Worm (Caenorhabditis elegans) whole organism, L1 larva: ENCODE measurements around the gene C09H5.7.

Experiments used
- C04F5.9 ChIP-seq: sonication (generic microtip); optimal IDR thresholded peaks from 2 replicates; lab custom pipeline; 2016; ENCODE audit warnings: missing genetic modification characterization, missing compliant biosample characterization
- C34B4.2 ChIP-seq: sonication (generic microtip); optimal IDR thresholded peaks from 2 replicates; lab custom pipeline; 2017; ENCODE audit warnings: mild to moderate bottlenecking, missing genetic modification characterization, missing compliant biosample characterization
- Y116A8C.19 ChIP-seq: sonication (generic microtip); optimal IDR thresholded peaks from 2 replicates; lab custom pipeline; 2016; ENCODE audit warnings: missing compliant biosample characterization, missing genetic modification characterization, borderline replicate concordance
- aha-1 ChIP-seq: fragments of 150-350 bp; optimal IDR thresholded peaks from 2 replicates; lab custom pipeline; 2014; ENCODE audit warnings: missing biosample characterization, missing genetic modification characterization
- alr-1 ChIP-seq: fragments of 200-800 bp; sonication (Bioruptor generic); optimal IDR thresholded peaks from 2 replicates; lab custom pipeline; 2018; ENCODE audit warnings: borderline replicate concordance, mild to moderate bottlenecking, missing genetic modification characterization, missing compliant biosample characterization
- ceh-63 ChIP-seq: fragments of 200-800 bp; sonication (Bioruptor generic); optimal IDR thresholded peaks from 2 replicates; lab custom pipeline; 2018; ENCODE audit warnings: mild to moderate bottlenecking, missing genetic modification characterization, missing compliant biosample characterization
- ceh-82 ChIP-seq, 3 experiments: fragments of 150-350 bp in 1 of 3; sonication (generic microtip) in 2 of 3; optimal IDR thresholded peaks; 2 replicates each; lab custom pipeline; 2014 to 2017; ENCODE audit warnings: missing biosample characterization in 3 of 3, missing genetic modification characterization in 3 of 3
- ceh-88 ChIP-seq: fragments of 200-800 bp; sonication (Bioruptor generic); IDR thresholded peaks from 2 replicates; pipeline ENCODE4 v1.3.6; 2022; ENCODE audit warnings: missing genetic modification characterization, missing compliant biosample characterization
- efl-3 ChIP-seq: fragments of 200-800 bp; sonication (Bioruptor generic); optimal IDR thresholded peaks from 2 replicates; lab custom pipeline; 2018; ENCODE audit warnings: mild to moderate bottlenecking, missing genetic modification characterization, missing compliant biosample characterization
- egl-27 ChIP-seq, 2 experiments: fragments of 150-350 bp in 1 of 2; sonication (generic microtip); optimal IDR thresholded peaks; 3 replicates each; lab custom pipeline; 2017 to 2018; ENCODE audit warnings: missing biosample characterization in 2 of 2, missing genetic modification characterization in 2 of 2, missing genetic modification reagents in 2 of 2
- elt-2 ChIP-seq: sonication (generic microtip); optimal IDR thresholded peaks from 2 replicates; lab custom pipeline; 2016; ENCODE audit warnings: missing genetic modification characterization, mild to moderate bottlenecking, inconsistent platforms, missing compliant biosample characterization, missing genetic modification reagents
- elt-3 ChIP-seq, 6 experiments: fragments of 150-350 bp in 1 of 6; sonication (generic microtip); optimal IDR thresholded peaks; 2 replicates each; lab custom pipeline; 2017 to 2018; ENCODE audit warnings: missing biosample characterization in 6 of 6, missing genetic modification characterization in 6 of 6, inconsistent platforms in 1 of 6
- fkh-8 ChIP-seq: sonication (generic microtip); optimal IDR thresholded peaks from 2 replicates; lab custom pipeline; 2016; ENCODE audit warnings: mild to moderate bottlenecking, missing genetic modification characterization, missing compliant biosample characterization
- fos-1 ChIP-seq: fragments of 150-350 bp; optimal IDR thresholded peaks from 2 replicates; lab custom pipeline; 2014; ENCODE audit warnings: missing biosample characterization, missing genetic modification characterization
- hlh-4 ChIP-seq: sonication (generic microtip); optimal IDR thresholded peaks from 2 replicates; lab custom pipeline; 2016; ENCODE audit warnings: mild to moderate bottlenecking, missing genetic modification characterization, missing compliant biosample characterization
- irx-1 ChIP-seq: sonication (generic microtip); optimal IDR thresholded peaks from 2 replicates; lab custom pipeline; 2016; ENCODE audit warnings: missing genetic modification characterization, missing compliant biosample characterization
- isw-1 ChIP-seq: fragments of 200-800 bp; sonication (Bioruptor generic); IDR thresholded peaks from 2 replicates; pipeline ENCODE4 v1.3.6; 2022; ENCODE audit warnings: missing genetic modification characterization, missing compliant biosample characterization
- jun-1 ChIP-seq: fragments of 150-350 bp; optimal IDR thresholded peaks from 2 replicates; lab custom pipeline; 2014; ENCODE audit warnings: missing biosample characterization, missing genetic modification reagents, missing genetic modification characterization
- lin-13 ChIP-seq: fragments of 150-350 bp; optimal IDR thresholded peaks from 2 replicates; lab custom pipeline; 2014; ENCODE audit warnings: missing biosample characterization, missing genetic modification reagents, missing genetic modification characterization
- lin-39 ChIP-seq: fragments of 150-350 bp; optimal IDR thresholded peaks from 2 replicates; lab custom pipeline; 2014; ENCODE audit warnings: missing biosample characterization, missing genetic modification reagents, missing genetic modification characterization
- lsy-2 ChIP-seq, 2 experiments: fragments of 150-350 bp; optimal IDR thresholded peaks; 2 replicates each; lab custom pipeline; 2014; ENCODE audit warnings: missing biosample characterization in 2 of 2, missing genetic modification characterization in 2 of 2
- mef-2 ChIP-seq: fragments of 150-350 bp; optimal IDR thresholded peaks from 2 replicates; lab custom pipeline; 2014; ENCODE audit warnings: missing biosample characterization, missing genetic modification characterization
- nhr-11 ChIP-seq: fragments of 150-350 bp; optimal IDR thresholded peaks from 2 replicates; lab custom pipeline; 2014; ENCODE audit warnings: missing biosample characterization, missing genetic modification characterization
- nhr-19 ChIP-seq: fragments of 200-800 bp; sonication (Bioruptor generic); conservative IDR thresholded peaks from 2 replicates; pipeline ENCODE4 v1.3.6; 2022; ENCODE audit warnings: missing genetic modification characterization, missing compliant biosample characterization
- nhr-237 ChIP-seq: fragments of 150-350 bp; optimal IDR thresholded peaks from 2 replicates; lab custom pipeline; 2014; ENCODE audit warnings: missing biosample characterization, missing genetic modification characterization
- nhr-28 ChIP-seq: fragments of 150-350 bp; optimal IDR thresholded peaks from 2 replicates; lab custom pipeline; 2014; ENCODE audit warnings: missing biosample characterization, missing genetic modification characterization
- nhr-76 ChIP-seq: sonication (generic microtip); optimal IDR thresholded peaks from 2 replicates; lab custom pipeline; 2017; ENCODE audit warnings: missing biosample characterization, missing genetic modification characterization
- nhr-77 ChIP-seq: fragments of 150-350 bp; optimal IDR thresholded peaks from 2 replicates; lab custom pipeline; 2014; ENCODE audit warnings: missing biosample characterization, missing genetic modification characterization
- nhr-85 ChIP-seq: sonication (generic microtip); peaks from one replicate; lab custom pipeline; 2016; ENCODE audit warnings: missing genetic modification characterization, inconsistent platforms, missing compliant biosample characterization
- nhr-90 ChIP-seq: sonication (generic microtip); optimal IDR thresholded peaks from 2 replicates; lab custom pipeline; 2016; ENCODE audit warnings: mild to moderate bottlenecking, missing genetic modification characterization, missing compliant biosample characterization; ENCODE audit not compliant: poor library complexity
- pqm-1 ChIP-seq: sonication (generic microtip); optimal IDR thresholded peaks from 3 replicates; lab custom pipeline; 2017; ENCODE audit warnings: missing biosample characterization, missing genetic modification characterization
- snpc-4 ChIP-seq: fragments of 150-350 bp; optimal IDR thresholded peaks from 2 replicates; lab custom pipeline; 2014; ENCODE audit warnings: missing biosample characterization, missing genetic modification characterization
- snu-23 ChIP-seq: sonication (generic microtip); optimal IDR thresholded peaks from 2 replicates; lab custom pipeline; 2016; ENCODE audit warnings: missing genetic modification characterization, missing compliant biosample characterization
- swsn-7 ChIP-seq: sonication (generic microtip); optimal IDR thresholded peaks from 2 replicates; lab custom pipeline; 2016; ENCODE audit warnings: missing genetic modification characterization, missing compliant biosample characterization
- tbx-2 ChIP-seq: sonication (generic microtip); optimal IDR thresholded peaks from 2 replicates; lab custom pipeline; 2016; ENCODE audit warnings: missing genetic modification characterization, missing compliant biosample characterization
- unc-30 ChIP-seq: sonication (generic microtip); optimal IDR thresholded peaks from 2 replicates; lab custom pipeline; 2017; ENCODE audit warnings: missing biosample characterization, missing genetic modification characterization

The C09H5.7 gene

DNA sequence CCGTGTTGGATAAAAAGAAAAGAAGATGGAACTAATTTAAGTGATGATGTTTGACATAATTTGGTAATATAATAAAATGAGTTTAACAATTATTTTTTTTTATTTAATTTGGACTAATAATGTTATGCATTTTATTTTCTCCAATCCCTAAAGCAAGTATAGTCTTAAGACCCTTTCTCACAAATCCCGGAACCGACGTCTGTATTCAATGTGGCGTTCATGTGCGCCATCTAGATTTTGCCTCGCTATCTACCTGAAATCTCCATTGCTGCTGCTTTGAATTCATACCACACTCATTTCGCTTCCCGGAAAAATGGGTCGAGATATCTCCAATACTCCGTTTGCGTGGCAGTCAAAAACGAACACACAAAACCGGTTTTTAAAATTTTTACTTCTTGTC is 38.3 kb upstream of the C09H5.7 start, which contains the start of gene D1014.5:
D1014.5 (plus strand) TSS at position 301 of the 400 bp plus-strand sequence.
- TF ChIP-seq snpc-4 (tag; lab: Kevin White, UChicago) = no peak
- no peak for TF ChIP-seq C04F5.9
- TF ChIP-seq pqm-1 = no peak
- TF ChIP-seq isw-1 (GFP tag; lab: Robert Waterston, UW) = no peak
- TF ChIP-seq unc-30 (tag; lab: Kevin White, UChicago) = no peak
- TF ChIP-seq lin-39 = no peak
- TF ChIP-seq fkh-8 (tag; lab: Kevin White, UChicago) = no peak
- no peak for TF ChIP-seq nhr-90
- TF ChIP-seq fos-1 = no peak
- no peak for TF ChIP-seq elt-3 (tag; optimal IDR thresholded peaks at IDR 0.05; lab: Kevin White, UChicago)
- no peak for TF ChIP-seq hlh-4 (tag; lab: Kevin White, UChicago)
- TF ChIP-seq lsy-2 (tag; optimal IDR thresholded peaks at IDR 0.05; lab: Kevin White, UChicago) = no peak
- TF ChIP-seq elt-2 (tag; lab: Kevin White, UChicago) = no peak
- no peak for TF ChIP-seq C34B4.2 (tag; lab: Kevin White, UChicago)
- TF ChIP-seq alr-1 (tag; lab: Kevin White, UChicago) = no peak
- TF ChIP-seq snu-23 (GFP tag; lab: Kevin White, UChicago) = no peak
- TF ChIP-seq aha-1 = no peak
- TF ChIP-seq efl-3 (GFP tag; lab: Kevin White, UChicago) = no peak
- TF ChIP-seq nhr-76 (tag; lab: Kevin White, UChicago) = no peak

ce11 chrV:8120868-8121267 is 35.8 kb upstream of the C09H5.7 start, which contains the start of gene D1014.6:
Gene D1014.6 (plus strand): TSS chrV:8121168.
- TF ChIP-seq snpc-4 (tag; lab: Kevin White, UChicago) (no peak), ceh-82 (tag; optimal IDR thresholded peaks at IDR 0.05; lab: Kevin White, UChicago) (no peak), nhr-19 (GFP tag; lab: Robert Waterston, UW) (no peak), lin-13 (no peak), nhr-28 (no peak), mef-2 (tag; lab: Kevin White, UChicago) (no peak)

DNA sequence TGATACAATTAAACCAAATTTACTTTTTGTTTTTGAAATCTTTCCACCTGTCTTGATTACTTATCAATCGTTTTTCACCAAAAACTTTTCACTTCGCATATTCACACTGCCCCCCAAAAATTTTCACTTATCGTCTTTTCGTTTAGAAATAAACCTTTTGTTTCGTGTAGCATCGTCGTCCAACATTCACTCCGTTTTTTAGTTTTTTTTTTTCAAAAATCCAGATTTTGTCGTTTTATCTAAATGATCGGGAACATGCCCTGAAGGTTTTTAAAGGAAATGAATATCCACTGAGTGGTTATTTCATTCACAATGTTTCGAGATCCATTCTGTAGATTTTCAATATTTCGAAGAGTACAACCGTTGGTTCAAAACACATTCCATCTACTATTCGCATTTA is 32.9 kb upstream of the C09H5.7 start, which contains the start of gene D1014.7:
D1014.7 (plus strand) TSS at position 301 of the 400 bp plus-strand sequence.
- TF ChIP-seq ceh-63 (GFP tag; lab: Kevin White, UChicago) = no peak

DNA sequence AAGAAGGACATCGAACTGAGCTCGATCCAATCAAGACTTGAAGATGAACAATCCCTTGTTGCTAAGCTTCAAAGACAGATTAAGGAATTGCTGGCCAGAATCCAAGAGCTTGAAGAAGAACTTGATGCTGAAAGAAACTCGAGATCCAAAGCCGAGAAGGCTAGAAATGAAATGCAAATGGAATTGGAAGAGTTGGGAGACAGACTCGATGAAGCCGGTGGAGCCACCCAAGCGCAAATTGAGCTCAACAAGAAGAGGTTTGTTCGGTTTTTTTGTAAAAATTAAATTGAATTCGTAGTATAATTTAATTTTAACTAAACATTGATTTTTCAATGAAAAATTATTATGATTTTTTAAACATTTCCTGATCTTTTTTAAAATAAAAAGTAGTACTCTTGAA is 29.5 kb upstream of the C09H5.7 start:
- TF ChIP-seq nhr-237 (tag; lab: Kevin White, UChicago) = no peak
- TF ChIP-seq C34B4.2 (tag; lab: Kevin White, UChicago) = no peak
- TF ChIP-seq lin-39 = no peak
- TF ChIP-seq fos-1 = no peak
- no peak for TF ChIP-seq nhr-85 (tag; lab: Kevin White, UChicago)
- no peak for TF ChIP-seq egl-27 (tag; optimal IDR thresholded peaks at IDR 0.05; lab: Kevin White, UChicago)
- TF ChIP-seq ceh-88 = no peak
- no peak for TF ChIP-seq irx-1
- no peak for TF ChIP-seq swsn-7 (tag; lab: Kevin White, UChicago)
- TF ChIP-seq nhr-11 (tag; lab: Kevin White, UChicago) = no peak
- no peak for TF ChIP-seq jun-1 (tag; lab: Kevin White, UChicago)

- TF ChIP-seq lin-13 (no peak), Y116A8C.19 (tag; lab: Kevin White, UChicago) (no peak), nhr-77 (tag; lab: Kevin White, UChicago) (peak; percentile 74), tbx-2 (tag; lab: Kevin White, UChicago) (peak; percentile 34), ceh-88 (no peak)
These were observed 25.8 kb upstream of the C09H5.7 start for ce11 chrV:8110816-8111215.
